Fruit fly (Drosophila melanogaster): Measurements from ENCODE around the gene Srx.

Gene Srx

DNA sequence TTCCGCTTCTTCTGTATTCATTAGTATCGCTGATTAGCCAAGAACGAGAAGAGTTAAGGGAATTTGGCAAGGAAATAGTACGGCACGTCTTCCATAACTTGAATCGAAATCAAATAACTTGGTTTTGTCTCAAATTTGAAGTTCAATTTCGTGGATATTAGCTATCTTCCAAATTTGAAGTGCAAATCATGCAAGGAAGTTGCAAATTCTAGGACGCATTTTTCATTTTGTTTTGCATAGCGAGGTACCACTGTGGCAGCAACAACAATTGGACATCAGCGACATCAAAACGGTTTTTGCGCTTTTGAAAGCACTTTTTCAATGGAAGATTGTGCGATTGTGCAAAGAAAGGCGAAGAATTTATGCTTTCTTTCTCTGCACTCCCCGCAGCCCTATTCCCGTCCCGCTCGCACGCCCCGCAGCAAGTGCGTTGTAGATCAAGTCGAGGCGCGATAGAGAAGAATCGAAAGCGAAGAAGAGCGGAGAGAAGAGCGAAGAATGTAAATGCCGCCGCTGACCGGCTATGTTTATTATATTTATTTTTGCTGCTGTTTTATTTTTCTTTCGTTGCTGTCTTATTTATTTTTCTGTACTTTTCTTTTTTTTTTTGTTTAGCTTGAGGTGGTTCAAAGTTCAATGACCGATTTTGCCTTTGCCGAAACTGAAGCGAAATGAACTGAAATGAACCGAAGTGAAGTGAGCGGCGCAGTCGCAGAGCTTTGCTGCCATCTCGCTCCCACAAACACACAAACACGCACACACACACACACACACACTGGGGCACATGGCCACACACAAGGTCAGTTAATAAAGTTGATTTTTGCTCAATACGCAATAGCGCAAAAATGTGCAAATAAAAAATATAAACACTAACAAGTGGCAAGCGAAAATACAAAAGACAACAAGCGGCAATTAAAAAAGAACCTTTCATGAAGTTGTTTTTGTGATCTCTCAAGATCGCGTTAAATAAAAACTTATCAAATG lies 24.7 kb downstream of the Srx start (continued):
- no peak for TF ChIP-seq CG43689 (GFP tag; IDR thresholded peaks at IDR 0.05)
- no peak for TF ChIP-seq exex (tag; optimal IDR thresholded peaks at IDR 0.05)
- TF ChIP-seq NC2β (GFP tag; optimal IDR thresholded peaks at IDR 0.05): no peak
- no peak for TF ChIP-seq btn (GFP tag; optimal IDR thresholded peaks at IDR 0.05)
- no peak for TF ChIP-seq CG17186 (GFP tag; optimal IDR thresholded peaks at IDR 0.05)
- TF ChIP-seq ci (GFP tag; IDR thresholded peaks at IDR 0.05): no peak
- TF ChIP-seq dpn (GFP tag; optimal IDR thresholded peaks at IDR 0.05): peak; percentile 49 to 62
- peak; percentile 84 for TF ChIP-seq Rfx (GFP tag; IDR thresholded peaks at IDR 0.05)
- TF ChIP-seq grn (GFP tag; optimal IDR thresholded peaks at IDR 0.05): no peak
- TF ChIP-seq Mrtf (GFP tag; IDR thresholded peaks at IDR 0.05): 0 out of 3 replicates have a peak, but pooled peaks have one; percentile 48
- no peak for TF ChIP-seq hb (GFP tag; IDR thresholded peaks at IDR 0.05; ENCODE audit: partially characterized antibody)
- no peak for TF ChIP-seq CG15073 (GFP tag; optimal IDR thresholded peaks at IDR 0.05)
- TF ChIP-seq bbx (GFP tag; IDR thresholded peaks at IDR 0.05; ENCODE audit: partially characterized antibody): no peak
- TF ChIP-seq BEAF-32 (GFP tag; optimal IDR thresholded peaks at IDR 0.05): no peak
- TF ChIP-seq sob (GFP tag; IDR thresholded peaks at IDR 0.05): peak; percentile 41; the same call in 1 of the 2 replicates
- TF ChIP-seq E2f2 (GFP tag; IDR thresholded peaks at IDR 0.05): no peak
- TF ChIP-seq Sin3A (optimal IDR thresholded peaks at IDR 0.05): no peak
- 0 out of 4 replicates have a peak, but pooled peaks have one; percentile 16 for TF ChIP-seq chinmo (GFP tag; IDR thresholded peaks at IDR 0.05; ENCODE audit: partially characterized antibody)
- TF ChIP-seq ac (GFP tag; optimal IDR thresholded peaks at IDR 0.05): no peak
- TF ChIP-seq CG34376 (GFP tag; optimal IDR thresholded peaks at IDR 0.05): no peak
- TF ChIP-seq da (GFP tag; optimal IDR thresholded peaks at IDR 0.05): no peak
- peak; percentile 47; the same call in 1 of the 3 replicates for TF ChIP-seq ken (GFP tag; IDR thresholded peaks at IDR 0.05)
- TF ChIP-seq CG30020 (tag; optimal IDR thresholded peaks at IDR 0.05): no peak
- no peak for TF ChIP-seq vnd (GFP tag; IDR thresholded peaks at IDR 0.05; ENCODE audit: partially characterized antibody)
- TF ChIP-seq Ets65A (GFP tag): peak; percentile 92
- no peak for TF ChIP-seq Dll (GFP tag; IDR thresholded peaks at IDR 0.05; ENCODE audit: partially characterized antibody)
- peak; percentile 48 for TF ChIP-seq HLH54F (GFP tag; optimal IDR thresholded peaks at IDR 0.05)
- no peak for TF ChIP-seq CG17568 (GFP tag; optimal IDR thresholded peaks at IDR 0.05)
- no peak for TF ChIP-seq CG15011 (GFP tag; optimal IDR thresholded peaks at IDR 0.05)
- TF ChIP-seq CG42726 (GFP tag; IDR thresholded peaks at IDR 0.05; ENCODE audit: partially characterized antibody): no peak
- no peak for TF ChIP-seq CG8281 (tag; optimal IDR thresholded peaks at IDR 0.05)
- TF ChIP-seq sd (tag; optimal IDR thresholded peaks at IDR 0.05): peak; percentile 75
- peak; percentile 12; the same call in 1 of the 2 replicates for TF ChIP-seq CG31441 (GFP tag; IDR thresholded peaks at IDR 0.05)
- no peak for TF ChIP-seq CG11723 (GFP tag; optimal IDR thresholded peaks at IDR 0.05)
- TF ChIP-seq hth (optimal IDR thresholded peaks at IDR 0.05): no peak
- TF ChIP-seq Nf-YA (GFP tag; IDR thresholded peaks at IDR 0.05): no peak; the same call in 1 of the 2 replicates
- TF ChIP-seq CG13624 (GFP tag; optimal IDR thresholded peaks at IDR 0.05): peak; percentile 57
- TF ChIP-seq CG10654 (GFP tag; optimal IDR thresholded peaks at IDR 0.05): peak; percentile 24
- TF ChIP-seq eyg (GFP tag; optimal IDR thresholded peaks at IDR 0.05): no peak
- no peak for TF ChIP-seq zen (tag; optimal IDR thresholded peaks at IDR 0.05)
- no peak for TF ChIP-seq Dad (GFP tag; optimal IDR thresholded peaks at IDR 0.05)
- TF ChIP-seq Poxn (GFP tag; IDR thresholded peaks at IDR 0.05): no peak
- peak; percentile 16 for TF ChIP-seq tx (GFP tag; optimal IDR thresholded peaks at IDR 0.05)
- no peak for TF ChIP-seq Lpt (GFP tag; optimal IDR thresholded peaks at IDR 0.05)
- no peak for TF ChIP-seq Hr3 (GFP tag; optimal IDR thresholded peaks at IDR 0.05)
- peak; percentile 23 for TF ChIP-seq ems (GFP tag; optimal IDR thresholded peaks at IDR 0.05)
- TF ChIP-seq cad (GFP tag; optimal IDR thresholded peaks at IDR 0.05): no peak
- TF ChIP-seq fu2 (GFP tag; optimal IDR thresholded peaks at IDR 0.05): peak; percentile 31
- TF ChIP-seq Nf-YC (tag; optimal IDR thresholded peaks at IDR 0.05): no peak
